Worm (Caenorhabditis elegans) whole organism, L1 larva: ENCODE results near the gene F44E5.15.

ENCODE experiments used
- C04F5.9 ChIP-seq: sonication (generic microtip); optimal IDR thresholded peaks from 2 replicates; lab custom pipeline; 2016; ENCODE audit warnings: missing genetic modification characterization, missing compliant biosample characterization
- C16A3.4 ChIP-seq: fragments of 150-350 bp; optimal IDR thresholded peaks from 2 replicates; lab custom pipeline; 2014; ENCODE audit warnings: missing biosample characterization, missing genetic modification characterization
- C34B4.2 ChIP-seq: sonication (generic microtip); optimal IDR thresholded peaks from 2 replicates; lab custom pipeline; 2017; ENCODE audit warnings: mild to moderate bottlenecking, missing genetic modification characterization, missing compliant biosample characterization
- F16B12.6 ChIP-seq: fragments of 150-350 bp; optimal IDR thresholded peaks from 2 replicates; lab custom pipeline; 2014; ENCODE audit warnings: missing biosample characterization, missing genetic modification characterization
- Y116A8C.19 ChIP-seq: sonication (generic microtip); optimal IDR thresholded peaks from 2 replicates; lab custom pipeline; 2016; ENCODE audit warnings: missing compliant biosample characterization, missing genetic modification characterization, borderline replicate concordance
- alr-1 ChIP-seq: fragments of 200-800 bp; sonication (Bioruptor generic); optimal IDR thresholded peaks from 2 replicates; lab custom pipeline; 2018; ENCODE audit warnings: borderline replicate concordance, mild to moderate bottlenecking, missing genetic modification characterization, missing compliant biosample characterization
- ama-1 ChIP-seq: fragments of 150-350 bp; optimal IDR thresholded peaks from 2 replicates; lab custom pipeline; 2014
- blmp-1 ChIP-seq: fragments of 150-350 bp; optimal IDR thresholded peaks from 2 replicates; lab custom pipeline; 2014; ENCODE audit warnings: missing biosample characterization, missing genetic modification characterization
- ceh-63 ChIP-seq: fragments of 200-800 bp; sonication (Bioruptor generic); optimal IDR thresholded peaks from 2 replicates; lab custom pipeline; 2018; ENCODE audit warnings: mild to moderate bottlenecking, missing genetic modification characterization, missing compliant biosample characterization
- ceh-88 ChIP-seq: fragments of 200-800 bp; sonication (Bioruptor generic); IDR thresholded peaks from 2 replicates; pipeline ENCODE4 v1.3.6; 2022; ENCODE audit warnings: missing genetic modification characterization, missing compliant biosample characterization
- dsc-1 ChIP-seq: sonication (generic microtip); optimal IDR thresholded peaks from 2 replicates; lab custom pipeline; 2016; ENCODE audit warnings: mild to moderate bottlenecking, missing genetic modification characterization, missing compliant biosample characterization
- efl-1 ChIP-seq, 4 experiments: fragments of 150-350 bp; optimal IDR thresholded peaks in 3 of 4; peaks in 1 of 4; 1 replicate in 1 of 4; 2 replicates in 3 of 4; lab custom pipeline; 2014; ENCODE audit warnings: missing biosample characterization in 2 of 4, missing genetic modification characterization in 2 of 4, missing genetic modification reagents in 2 of 4
- efl-3 ChIP-seq: fragments of 200-800 bp; sonication (Bioruptor generic); optimal IDR thresholded peaks from 2 replicates; lab custom pipeline; 2018; ENCODE audit warnings: mild to moderate bottlenecking, missing genetic modification characterization, missing compliant biosample characterization
- egl-13 ChIP-seq: sonication (generic microtip); optimal IDR thresholded peaks from 2 replicates; lab custom pipeline; 2016; ENCODE audit warnings: missing genotype, missing genetic modification reagents, missing genetic modification characterization, missing compliant biosample characterization
- egl-27 ChIP-seq, 2 experiments: fragments of 150-350 bp in 1 of 2; sonication (generic microtip); optimal IDR thresholded peaks; 3 replicates each; lab custom pipeline; 2017 to 2018; ENCODE audit warnings: missing biosample characterization in 2 of 2, missing genetic modification characterization in 2 of 2, missing genetic modification reagents in 2 of 2
- elt-3 ChIP-seq, 6 experiments: fragments of 150-350 bp in 1 of 6; sonication (generic microtip); optimal IDR thresholded peaks; 2 replicates each; lab custom pipeline; 2017 to 2018; ENCODE audit warnings: missing biosample characterization in 6 of 6, missing genetic modification characterization in 6 of 6, inconsistent platforms in 1 of 6
- ets-5 ChIP-seq: fragments of 200-800 bp; sonication (Bioruptor generic); IDR thresholded peaks from 2 replicates; pipeline ENCODE4 v1.3.6; 2022; ENCODE audit warnings: missing genetic modification characterization, missing compliant biosample characterization
- fkh-10 ChIP-seq: sonication (generic microtip); optimal IDR thresholded peaks from 2 replicates; lab custom pipeline; 2017; ENCODE audit warnings: missing biosample characterization, missing genetic modification reagents, missing genetic modification characterization
- grh-1 ChIP-seq: fragments of 200-800 bp; sonication (Bioruptor generic); IDR thresholded peaks from 2 replicates; pipeline ENCODE4 v1.3.6; 2022; ENCODE audit warnings: missing genetic modification reagents, missing genetic modification characterization, missing compliant biosample characterization
- hlh-4 ChIP-seq: sonication (generic microtip); optimal IDR thresholded peaks from 2 replicates; lab custom pipeline; 2016; ENCODE audit warnings: mild to moderate bottlenecking, missing genetic modification characterization, missing compliant biosample characterization
- hpl-2 ChIP-seq: fragments of 150-350 bp; optimal IDR thresholded peaks from 2 replicates; lab custom pipeline; 2014; ENCODE audit warnings: missing biosample characterization, missing genetic modification reagents, missing genetic modification characterization
- isw-1 ChIP-seq: fragments of 200-800 bp; sonication (Bioruptor generic); IDR thresholded peaks from 2 replicates; pipeline ENCODE4 v1.3.6; 2022; ENCODE audit warnings: missing genetic modification characterization, missing compliant biosample characterization
- lin-13 ChIP-seq: fragments of 150-350 bp; optimal IDR thresholded peaks from 2 replicates; lab custom pipeline; 2014; ENCODE audit warnings: missing biosample characterization, missing genetic modification reagents, missing genetic modification characterization
- lin-35 ChIP-seq, 2 experiments: fragments of 150-350 bp; optimal IDR thresholded peaks; 2 replicates each; lab custom pipeline; 2014; ENCODE audit warnings: missing biosample characterization in 2 of 2, missing genetic modification characterization in 2 of 2, missing genetic modification reagents in 2 of 2
- lin-39 ChIP-seq: fragments of 150-350 bp; optimal IDR thresholded peaks from 2 replicates; lab custom pipeline; 2014; ENCODE audit warnings: missing biosample characterization, missing genetic modification reagents, missing genetic modification characterization
- lsy-2 ChIP-seq, 2 experiments: fragments of 150-350 bp; optimal IDR thresholded peaks; 2 replicates each; lab custom pipeline; 2014; ENCODE audit warnings: missing biosample characterization in 2 of 2, missing genetic modification characterization in 2 of 2
- mdl-1 ChIP-seq, 2 experiments: fragments of 150-350 bp; optimal IDR thresholded peaks; 2 replicates each; lab custom pipeline; 2014 to 2017; ENCODE audit warnings: missing biosample characterization in 2 of 2, missing genetic modification characterization in 2 of 2, inconsistent platforms in 1 of 2
- mef-2 ChIP-seq: fragments of 150-350 bp; optimal IDR thresholded peaks from 2 replicates; lab custom pipeline; 2014; ENCODE audit warnings: missing biosample characterization, missing genetic modification characterization
- mep-1 ChIP-seq: fragments of 150-350 bp; optimal IDR thresholded peaks from 2 replicates; lab custom pipeline; 2014; ENCODE audit warnings: missing biosample characterization, missing genetic modification characterization
- nhr-12 ChIP-seq: sonication (generic microtip); optimal IDR thresholded peaks from 2 replicates; lab custom pipeline; 2017; ENCODE audit warnings: missing biosample characterization, missing genetic modification characterization
- nhr-19 ChIP-seq: fragments of 200-800 bp; sonication (Bioruptor generic); conservative IDR thresholded peaks from 2 replicates; pipeline ENCODE4 v1.3.6; 2022; ENCODE audit warnings: missing genetic modification characterization, missing compliant biosample characterization
- nhr-20 ChIP-seq: sonication (generic microtip); optimal IDR thresholded peaks from 2 replicates; lab custom pipeline; 2016; ENCODE audit warnings: mild to moderate bottlenecking, missing genetic modification characterization, missing compliant biosample characterization
- nhr-237 ChIP-seq: fragments of 150-350 bp; optimal IDR thresholded peaks from 2 replicates; lab custom pipeline; 2014; ENCODE audit warnings: missing biosample characterization, missing genetic modification characterization
- nhr-47 ChIP-seq: sonication (generic microtip); optimal IDR thresholded peaks from 2 replicates; lab custom pipeline; 2016; ENCODE audit warnings: mild to moderate bottlenecking, missing genetic modification characterization, moderate library complexity, missing compliant biosample characterization
- nhr-76 ChIP-seq: sonication (generic microtip); optimal IDR thresholded peaks from 2 replicates; lab custom pipeline; 2017; ENCODE audit warnings: missing biosample characterization, missing genetic modification characterization
- nhr-85 ChIP-seq: sonication (generic microtip); peaks from one replicate; lab custom pipeline; 2016; ENCODE audit warnings: missing genetic modification characterization, inconsistent platforms, missing compliant biosample characterization
- pag-3 ChIP-seq: sonication (generic microtip); optimal IDR thresholded peaks from 2 replicates; lab custom pipeline; 2017; ENCODE audit warnings: missing genetic modification characterization, mild to moderate bottlenecking, missing compliant biosample characterization, antibody characterized with exemption, borderline replicate concordance; ENCODE audit not compliant: insufficient read depth
- pqm-1 ChIP-seq: sonication (generic microtip); optimal IDR thresholded peaks from 3 replicates; lab custom pipeline; 2017; ENCODE audit warnings: missing biosample characterization, missing genetic modification characterization
- rnt-1 ChIP-seq: sonication (generic microtip); optimal IDR thresholded peaks from 2 replicates; lab custom pipeline; 2016; ENCODE audit warnings: mild to moderate bottlenecking, missing genetic modification characterization, moderate library complexity, missing compliant biosample characterization
- skn-1 ChIP-seq: fragments of 150-350 bp; optimal IDR thresholded peaks from 2 replicates; lab custom pipeline; 2014; ENCODE audit warnings: missing biosample characterization, missing genetic modification characterization
- snpc-4 ChIP-seq: fragments of 150-350 bp; optimal IDR thresholded peaks from 2 replicates; lab custom pipeline; 2014; ENCODE audit warnings: missing biosample characterization, missing genetic modification characterization
- sox-4 ChIP-seq: sonication (generic microtip); optimal IDR thresholded peaks from 2 replicates; lab custom pipeline; 2016; ENCODE audit warnings: missing genetic modification characterization, missing compliant biosample characterization
- tbx-2 ChIP-seq: sonication (generic microtip); optimal IDR thresholded peaks from 2 replicates; lab custom pipeline; 2016; ENCODE audit warnings: missing genetic modification characterization, missing compliant biosample characterization
- tlp-1 ChIP-seq: fragments of 150-350 bp; optimal IDR thresholded peaks from 2 replicates; lab custom pipeline; 2014; ENCODE audit warnings: missing biosample characterization, missing genetic modification characterization
- unc-130 ChIP-seq: fragments of 150-350 bp; optimal IDR thresholded peaks from 2 replicates; lab custom pipeline; 2017; ENCODE audit warnings: missing biosample characterization, missing genetic modification characterization, inconsistent platforms
- unc-30 ChIP-seq: sonication (generic microtip); optimal IDR thresholded peaks from 2 replicates; lab custom pipeline; 2017; ENCODE audit warnings: missing biosample characterization, missing genetic modification characterization
- unc-62 ChIP-seq: fragments of 150-350 bp; optimal IDR thresholded peaks from 2 replicates; lab custom pipeline; 2014; ENCODE audit warnings: missing biosample characterization, missing genetic modification reagents, missing genetic modification characterization
- unc-86 ChIP-seq: sonication (generic microtip); optimal IDR thresholded peaks from 2 replicates; lab custom pipeline; 2016; ENCODE audit warnings: missing genetic modification characterization, missing compliant biosample characterization
- vab-15 ChIP-seq: sonication (generic microtip); optimal IDR thresholded peaks from 2 replicates; lab custom pipeline; 2017; ENCODE audit warnings: missing genotype, mild to moderate bottlenecking, missing genetic modification characterization, missing compliant biosample characterization
- xbp-1 ChIP-seq: sonication (generic microtip); optimal IDR thresholded peaks from 2 replicates; lab custom pipeline; 2016; ENCODE audit warnings: missing genetic modification characterization, missing compliant biosample characterization
- zip-4 ChIP-seq: fragments of 200-800 bp; sonication (Bioruptor generic); optimal IDR thresholded peaks from 2 replicates; lab custom pipeline; 2018; ENCODE audit warnings: mild to moderate bottlenecking, missing genetic modification characterization, moderate library complexity, missing compliant biosample characterization
- ztf-11 ChIP-seq, 2 experiments: sonication (generic microtip); optimal IDR thresholded peaks; 2 replicates each; lab custom pipeline; 2016 to 2017; ENCODE audit warnings: missing genetic modification characterization in 2 of 2, missing biosample characterization in 1 of 2, missing compliant biosample characterization in 1 of 2
- ztf-4 ChIP-seq: fragments of 150-350 bp; optimal IDR thresholded peaks from 2 replicates; lab custom pipeline; 2014; ENCODE audit warnings: missing biosample characterization, missing genetic modification characterization

The F44E5.15 gene

ce11 chrII:11728545-11729105, 43.8 kb upstream of the F44E5.15 start, which contains the start of gene alh-8:
alh-8 (plus strand) TSS chrII:11729055.
- TF ChIP-seq ceh-63 (GFP tag; lab: Kevin White, UChicago) (no peak), sox-4 (tag; lab: Kevin White, UChicago) (no peak), pag-3 (peak; percentile 40), zip-4 (GFP tag; lab: Kevin White, UChicago) (no peak), hlh-4 (tag; lab: Kevin White, UChicago) (no peak), elt-3 (tag; optimal IDR thresholded peaks at IDR 0.05; lab: Kevin White, UChicago) (peak in 2 of 6 experiments; percentile 1 to 15), efl-1 (optimal IDR thresholded peaks at IDR 0.05; lab: Kevin White, UChicago) (peak; percentile 15 to 30), efl-1 (GFP tag; optimal IDR thresholded peaks at IDR 0.05 in 1 of 2; lab: Kevin White, UChicago) (no peak), C16A3.4 (tag; lab: Kevin White, UChicago) (peak; percentile 46), nhr-76 (tag; lab: Kevin White, UChicago) (no peak), fkh-10 (GFP tag; lab: Kevin White, UChicago) (no peak), ceh-88 (GFP tag; lab: Robert Waterston, UW) (no peak), xbp-1 (peak; percentile 29), unc-86 (tag; lab: Kevin White, UChicago) (no peak), C34B4.2 (tag; lab: Kevin White, UChicago) (no peak), nhr-12 (tag; lab: Kevin White, UChicago) (no peak), ztf-11 (tag; optimal IDR thresholded peaks at IDR 0.05; lab: Kevin White, UChicago) (no peak), lin-13 (GFP tag; lab: Kevin White, UChicago) (no peak), F16B12.6 (no peak), egl-13 (no peak), nhr-237 (tag; lab: Kevin White, UChicago) (no peak), nhr-20 (tag; lab: Kevin White, UChicago) (peak; percentile 76), unc-30 (tag; lab: Kevin White, UChicago) (no peak), mep-1 (peak; percentile 13), ets-5 (no peak), ama-1 (lab: Kevin White, UChicago) (no peak), blmp-1 (tag; lab: Kevin White, UChicago) (peak; percentile 21), lsy-2 (tag; optimal IDR thresholded peaks at IDR 0.05; lab: Kevin White, UChicago) (peak; percentile 45 to 72), grh-1 (GFP tag; lab: Robert Waterston, UW) (no peak), egl-27 (tag; optimal IDR thresholded peaks at IDR 0.05; lab: Kevin White, UChicago) (no peak), nhr-19 (GFP tag; lab: Robert Waterston, UW) (peak; percentile 70), nhr-85 (peak; percentile 64), unc-62 (GFP tag; lab: Kevin White, UChicago) (no peak), ztf-4 (tag; lab: Kevin White, UChicago) (peak; percentile 45), mef-2 (no peak), isw-1 (no peak), mdl-1 (tag; optimal IDR thresholded peaks at IDR 0.05; lab: Kevin White, UChicago) (peak in 1 of 2 experiments; percentile 94), Y116A8C.19 (tag; lab: Kevin White, UChicago) (no peak), snpc-4 (tag; lab: Kevin White, UChicago) (peak; percentile 32), hpl-2 (GFP tag; lab: Kevin White, UChicago) (no peak), lin-39 (tag; lab: Kevin White, UChicago) (no peak), C04F5.9 (tag; lab: Kevin White, UChicago) (no peak), vab-15 (tag; lab: Kevin White, UChicago) (no peak), tbx-2 (tag; lab: Kevin White, UChicago) (peak; percentile 47), efl-3 (no peak), nhr-47 (tag; lab: Kevin White, UChicago) (peak; percentile 24), alr-1 (no peak), unc-130 (peak; percentile 46), dsc-1 (tag; lab: Kevin White, UChicago) (no peak), rnt-1 (tag; lab: Kevin White, UChicago) (peak; percentile 78), lin-35 (GFP tag; optimal IDR thresholded peaks at IDR 0.05; lab: Kevin White, UChicago) (peak; percentile 38 to 68), tlp-1 (tag; lab: Kevin White, UChicago) (no peak), pqm-1 (no peak), skn-1 (tag; lab: Kevin White, UChicago) (peak; percentile 29)
